Worm (Caenorhabditis elegans): ENCODE data around the gene clc-4.

DNA sequence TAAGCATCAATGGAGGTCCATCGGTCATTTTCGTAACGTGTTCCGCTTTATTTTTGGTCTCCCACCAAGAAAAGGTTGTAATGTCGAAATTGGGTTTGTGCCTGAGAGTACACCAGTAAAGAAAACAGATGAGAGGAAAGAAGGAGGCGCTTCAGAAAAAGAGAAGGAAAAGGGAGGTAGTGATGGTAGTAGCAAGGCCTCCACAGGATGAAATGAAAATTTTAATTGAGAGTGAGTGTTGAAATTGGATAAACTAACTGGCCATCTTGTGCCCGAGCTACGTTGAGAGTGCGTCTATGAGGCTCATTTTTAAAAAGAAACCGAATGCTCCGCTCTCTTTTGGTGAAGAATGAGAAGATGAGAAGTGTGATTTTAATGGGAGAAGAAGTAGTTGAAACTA lies 37.3 kb downstream of the clc-4 start, which contains the start of gene R07A4.2:
- TF ChIP-seq php-3 (GFP tag; IDR thresholded peaks at IDR 0.05) (no peak), lin-13 (GFP tag; optimal IDR thresholded peaks at IDR 0.05) (no peak), mep-1 (tag; optimal IDR thresholded peaks at IDR 0.05) (no peak), F49E8.2 (tag; optimal IDR thresholded peaks at IDR 0.05; ENCODE audit: borderline replicate concordance) (no peak), pha-4 (GFP tag; IDR thresholded peaks at IDR 0.05) (no peak), pha-4 (tag; optimal IDR thresholded peaks at IDR 0.05) (no peak), T20F7.1 (GFP tag; optimal IDR thresholded peaks at IDR 0.05) (no peak), ZK337.2 (GFP tag; IDR thresholded peaks at IDR 0.05) (no peak), F44E2.7 (GFP tag; IDR thresholded peaks at IDR 0.05) (no peak), zag-1 (tag; optimal IDR thresholded peaks at IDR 0.05) (no peak)

All from whole organism, L4 larva.